Worm (Caenorhabditis elegans) whole organism, young adult: ENCODE data around the gene E02H4.6.
A peak's percentile ranks its signal among the peaks of the same experiment; 100 is the strongest.

ENCODE experiments used
- F10E7.11 ChIP-seq: sonication (generic microtip); optimal IDR thresholded peaks from 2 replicates; lab custom pipeline; 2017; ENCODE audit warnings: mild to moderate bottlenecking, missing genetic modification characterization, moderate library complexity, missing compliant biosample characterization
- F57A8.1 ChIP-seq: fragments of 200-800 bp; sonication (Bioruptor generic); optimal IDR thresholded peaks from 2 replicates; lab custom pipeline; 2018; ENCODE audit warnings: mild to moderate bottlenecking, missing genetic modification characterization, moderate library complexity, missing compliant biosample characterization
- F57C9.4 ChIP-seq: sonication (generic microtip); optimal IDR thresholded peaks from 2 replicates; lab custom pipeline; 2017; ENCODE audit warnings: mild to moderate bottlenecking, missing genetic modification characterization, missing compliant biosample characterization
- T26A5.8 ChIP-seq: sonication (generic microtip); optimal IDR thresholded peaks from 2 replicates; lab custom pipeline; 2016; ENCODE audit warnings: missing genetic modification characterization, missing compliant biosample characterization
- Y95B8A.8 ChIP-seq: fragments of 200-800 bp; sonication (Bioruptor generic); IDR thresholded peaks from 2 replicates; pipeline ENCODE4 v1.3.6; 2022; ENCODE audit warnings: missing genetic modification reagents, missing genetic modification characterization, missing compliant biosample characterization
- akir-1 ChIP-seq: fragments of 200-800 bp; sonication (Bioruptor generic); optimal IDR thresholded peaks from 2 replicates; lab custom pipeline; 2018; ENCODE audit warnings: mild to moderate bottlenecking, missing genetic modification characterization, moderate library complexity, missing compliant biosample characterization
- ama-1 ChIP-seq, 3 experiments: fragments of 150-350 bp in 1 of 3; sonication (generic microtip) in 2 of 3; optimal IDR thresholded peaks; 2 replicates each; lab custom pipeline; 2014 to 2018; ENCODE audit warnings: missing biosample characterization in 2 of 3, missing genetic modification characterization in 2 of 3, missing genetic modification reagents in 2 of 3
- aptf-2 ChIP-seq: fragments of 200-800 bp; sonication (Bioruptor generic); conservative IDR thresholded peaks from 2 replicates; pipeline ENCODE4 v1.3.6; 2022; ENCODE audit warnings: missing genetic modification reagents, missing genetic modification characterization, missing compliant biosample characterization
- attf-5 ChIP-seq: fragments of 200-800 bp; sonication (Bioruptor generic); optimal IDR thresholded peaks from 2 replicates; lab custom pipeline; 2018; ENCODE audit warnings: mild to moderate bottlenecking, missing genetic modification characterization, missing compliant biosample characterization
- cebp-2 ChIP-seq: fragments of 200-800 bp; sonication (Bioruptor generic); IDR thresholded peaks from 2 replicates; pipeline ENCODE4 v1.3.6; 2022; ENCODE audit warnings: missing genetic modification characterization, missing compliant biosample characterization
- ceh-100 ChIP-seq: fragments of 200-800 bp; sonication (Bioruptor generic); IDR thresholded peaks from 2 replicates; pipeline ENCODE4 v1.3.6; 2022; ENCODE audit warnings: missing genetic modification reagents, missing genetic modification characterization, missing compliant biosample characterization
- ceh-27 ChIP-seq: fragments of 200-800 bp; sonication (Bioruptor generic); optimal IDR thresholded peaks from 2 replicates; lab custom pipeline; 2018; ENCODE audit warnings: mild to moderate bottlenecking, missing genetic modification characterization, moderate library complexity, missing compliant biosample characterization
- ceh-79 ChIP-seq: sonication (generic microtip); optimal IDR thresholded peaks from 2 replicates; lab custom pipeline; 2017; ENCODE audit warnings: mild to moderate bottlenecking, missing genetic modification characterization, missing compliant biosample characterization
- ceh-91 ChIP-seq: fragments of 200-800 bp; sonication (Bioruptor generic); IDR thresholded peaks from 2 replicates; pipeline ENCODE4 v1.3.6; 2022; ENCODE audit warnings: missing genetic modification reagents, missing genetic modification characterization, missing compliant biosample characterization
- dox-1 ChIP-seq: fragments of 200-800 bp; sonication (Bioruptor generic); IDR thresholded peaks from 2 replicates; pipeline ENCODE4 v1.3.6; 2022; ENCODE audit warnings: missing genetic modification reagents, missing genetic modification characterization, missing compliant biosample characterization
- egl-18 ChIP-seq: fragments of 200-800 bp; sonication (Bioruptor generic); IDR thresholded peaks from 2 replicates; pipeline ENCODE4 v1.3.6; 2022; ENCODE audit warnings: missing genetic modification reagents, missing genetic modification characterization, missing compliant biosample characterization
- egrh-3 ChIP-seq: fragments of 200-800 bp; sonication (Bioruptor generic); IDR thresholded peaks from 2 replicates; pipeline ENCODE4 v1.3.6; 2022; ENCODE audit warnings: missing genetic modification reagents, missing genetic modification characterization, missing compliant biosample characterization
- ekl-4 ChIP-seq: fragments of 200-800 bp; sonication (Bioruptor generic); IDR thresholded peaks from 2 replicates; pipeline ENCODE4 v1.3.6; 2022; ENCODE audit warnings: missing genetic modification reagents, missing genetic modification characterization, missing compliant biosample characterization
- fkh-3 ChIP-seq: sonication (generic microtip); optimal IDR thresholded peaks from 2 replicates; lab custom pipeline; 2016; ENCODE audit warnings: mild to moderate bottlenecking, missing genetic modification characterization, missing compliant biosample characterization
- him-1 ChIP-seq: sonication (generic microtip); optimal IDR thresholded peaks from 2 replicates; lab custom pipeline; 2016; ENCODE audit warnings: missing genotype, missing genetic modification reagents, missing genetic modification characterization, missing compliant biosample characterization
- hmg-20 ChIP-seq: fragments of 200-800 bp; sonication (Bioruptor generic); IDR thresholded peaks from 2 replicates; pipeline ENCODE4 v1.3.6; 2022; ENCODE audit warnings: missing genetic modification reagents, missing genetic modification characterization, missing compliant biosample characterization
- lag-1 ChIP-seq: fragments of 200-800 bp; sonication (Bioruptor generic); IDR thresholded peaks from 2 replicates; pipeline ENCODE4 v1.3.6; 2022; ENCODE audit warnings: missing genetic modification reagents, missing genetic modification characterization, missing compliant biosample characterization
- let-607 ChIP-seq, 2 experiments: fragments of 200-800 bp in 1 of 2; sonication (Bioruptor generic) in 1 of 2; sonication (generic microtip) in 1 of 2; optimal IDR thresholded peaks; 2 replicates each; lab custom pipeline; 2016 to 2018; ENCODE audit warnings: mild to moderate bottlenecking in 2 of 2, missing compliant biosample characterization in 2 of 2, missing genetic modification characterization in 2 of 2, moderate library complexity in 2 of 2, missing genotype in 1 of 2
- lin-35 ChIP-seq, 3 experiments: fragments of 150-350 bp in 2 of 3; sonication (generic microtip) in 1 of 3; optimal IDR thresholded peaks; 2 replicates each; lab custom pipeline; 2014 to 2018; ENCODE audit warnings: missing biosample characterization in 3 of 3, missing genetic modification characterization in 3 of 3, missing genetic modification reagents in 3 of 3
- lir-1 ChIP-seq: fragments of 200-800 bp; sonication (Bioruptor generic); conservative IDR thresholded peaks from 2 replicates; pipeline ENCODE4 v1.3.6; 2022; ENCODE audit warnings: missing genetic modification reagents, missing genetic modification characterization, missing compliant biosample characterization
- madf-10 ChIP-seq: sonication (generic microtip); optimal IDR thresholded peaks from 2 replicates; lab custom pipeline; 2016; ENCODE audit warnings: mild to moderate bottlenecking, missing genetic modification characterization, missing compliant biosample characterization
- madf-3 ChIP-seq: fragments of 200-800 bp; sonication (Bioruptor generic); IDR thresholded peaks from 2 replicates; pipeline ENCODE4 v1.3.6; 2022; ENCODE audit warnings: missing genetic modification reagents, missing genetic modification characterization, missing compliant biosample characterization
- mcd-1 ChIP-seq: fragments of 200-800 bp; sonication (Bioruptor generic); IDR thresholded peaks from 2 replicates; pipeline ENCODE4 v1.3.6; 2022; ENCODE audit warnings: missing genetic modification reagents, missing genetic modification characterization, missing compliant biosample characterization
- nfya-2 ChIP-seq: fragments of 200-800 bp; sonication (Bioruptor generic); IDR thresholded peaks from 2 replicates; pipeline ENCODE4 v1.3.6; 2022; ENCODE audit warnings: missing genetic modification reagents, missing genetic modification characterization, missing compliant biosample characterization
- nhr-80 ChIP-seq: sonication (generic microtip); optimal IDR thresholded peaks from 2 replicates; lab custom pipeline; 2016; ENCODE audit warnings: missing genetic modification characterization, missing compliant biosample characterization
- rcor-1 ChIP-seq: fragments of 200-800 bp; sonication (Bioruptor generic); IDR thresholded peaks from 2 replicates; pipeline ENCODE4 v1.3.6; 2022; ENCODE audit warnings: missing genetic modification reagents, missing genetic modification characterization, missing compliant biosample characterization
- rec-8 ChIP-seq, 2 experiments: sonication (generic microtip); optimal IDR thresholded peaks; 2 replicates each; lab custom pipeline; 2016; ENCODE audit warnings: mild to moderate bottlenecking in 2 of 2, missing genetic modification characterization in 2 of 2, missing genetic modification reagents in 2 of 2, missing genotype in 2 of 2, missing biosample characterization in 1 of 2, missing compliant biosample characterization in 1 of 2, moderate library complexity in 1 of 2
- snpc-4 ChIP-seq, 5 experiments: fragments of 150-350 bp in 1 of 5; sonication (generic microtip) in 4 of 5; optimal IDR thresholded peaks; 2 replicates each; lab custom pipeline; 2014 to 2018; ENCODE audit warnings: missing genetic modification characterization in 5 of 5, missing biosample characterization in 3 of 5, antibody characterized with exemption in 2 of 5, mild to moderate bottlenecking in 2 of 5, missing compliant biosample characterization in 2 of 5, missing genotype in 2 of 5, moderate library complexity in 2 of 5, missing genetic modification reagents in 1 of 5
- somi-1 ChIP-seq: fragments of 200-800 bp; sonication (Bioruptor generic); optimal IDR thresholded peaks from 2 replicates; lab custom pipeline; 2018; ENCODE audit warnings: mild to moderate bottlenecking, missing genetic modification characterization, missing compliant biosample characterization
- sptf-2 ChIP-seq: fragments of 200-800 bp; sonication (Bioruptor generic); optimal IDR thresholded peaks from 2 replicates; lab custom pipeline; 2018; ENCODE audit warnings: mild to moderate bottlenecking, missing genetic modification characterization, missing compliant biosample characterization
- unc-62 ChIP-seq: fragments of 150-350 bp; optimal IDR thresholded peaks from 2 replicates; lab custom pipeline; 2014; ENCODE audit warnings: missing biosample characterization, missing genetic modification reagents, missing genetic modification characterization
- zfh-2 ChIP-seq: fragments of 200-800 bp; sonication (Bioruptor generic); conservative IDR thresholded peaks from 2 replicates; pipeline ENCODE4 v1.3.6; 2022; ENCODE audit warnings: missing genetic modification reagents, missing genetic modification characterization, missing compliant biosample characterization
- ztf-26 ChIP-seq: sonication (generic microtip); optimal IDR thresholded peaks from 2 replicates; lab custom pipeline; 2017; ENCODE audit warnings: missing genetic modification characterization, missing compliant biosample characterization
- ztf-28 ChIP-seq: fragments of 200-800 bp; sonication (Bioruptor generic); IDR thresholded peaks from 2 replicates; pipeline ENCODE4 v1.3.6; 2022; ENCODE audit warnings: missing genetic modification reagents, missing genetic modification characterization, missing compliant biosample characterization

The E02H4.6 gene

DNA sequence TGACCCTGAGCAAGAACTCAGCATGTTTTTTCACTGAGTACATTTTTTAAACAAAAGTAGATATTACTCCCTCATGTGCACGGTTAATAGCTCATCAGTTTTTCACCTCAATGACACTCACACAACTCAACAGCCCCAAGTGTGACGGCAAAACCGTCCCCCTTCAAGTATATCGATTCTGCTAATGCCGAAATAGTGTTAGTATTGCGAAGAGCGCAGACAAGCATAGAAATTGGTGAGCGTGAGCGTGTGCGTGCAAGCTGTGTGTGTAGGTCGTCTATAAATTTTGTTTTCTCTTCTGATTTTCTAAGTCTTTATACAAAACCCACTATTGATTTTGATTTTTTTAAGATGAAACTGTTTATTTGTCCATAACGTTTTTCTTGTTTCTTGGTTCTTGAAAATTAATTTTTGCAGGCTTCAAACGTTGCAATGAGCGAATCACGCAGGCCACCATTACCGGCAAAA lies 13.6 kb downstream of the E02H4.6 start, which contains the start of gene K04C1.2 (continued):
- TF ChIP-seq T26A5.8, result no peak
- TF ChIP-seq lin-35 (GFP tag; optimal IDR thresholded peaks at IDR 0.05; lab: Kevin White, UChicago), result no peak
- TF ChIP-seq ztf-28 (GFP tag; lab: Robert Waterston, UW), result no peak
- TF ChIP-seq snpc-4 (GFP tag; optimal IDR thresholded peaks at IDR 0.05; lab: Kevin White, UChicago), result no peak
- no peak for TF ChIP-seq snpc-4 (tag; optimal IDR thresholded peaks at IDR 0.05; lab: Kevin White, UChicago)
- TF ChIP-seq nfya-2 (GFP tag; lab: Robert Waterston, UW), result no peak
- no peak for TF ChIP-seq akir-1 (GFP tag; lab: Kevin White, UChicago)
- TF ChIP-seq ceh-27 (GFP tag; lab: Kevin White, UChicago), result peak; percentile 58
- TF ChIP-seq ekl-4, result no peak
- no peak for TF ChIP-seq lag-1 (GFP tag; lab: Robert Waterston, UW)
- no peak for TF ChIP-seq fkh-3
- no peak for TF ChIP-seq unc-62 (GFP tag; lab: Kevin White, UChicago)
- no peak for TF ChIP-seq cebp-2 (GFP tag; lab: Robert Waterston, UW)
- no peak for TF ChIP-seq F10E7.11 (tag; lab: Kevin White, UChicago)
- TF ChIP-seq lir-1 (GFP tag; lab: Robert Waterston, UW), result peak; percentile 79
- no peak for TF ChIP-seq F57A8.1 (GFP tag; lab: Kevin White, UChicago)
- TF ChIP-seq F57C9.4, result no peak
- no peak for TF ChIP-seq egl-18
- TF ChIP-seq madf-10 (tag; lab: Kevin White, UChicago), result no peak
- no peak for TF ChIP-seq ceh-79 (tag; lab: Kevin White, UChicago)
- TF ChIP-seq ama-1 (optimal IDR thresholded peaks at IDR 0.05; lab: Kevin White, UChicago), result no peak
- TF ChIP-seq ama-1 (GFP tag; optimal IDR thresholded peaks at IDR 0.05; lab: Kevin White, UChicago), result no peak
- no peak for TF ChIP-seq Y95B8A.8 (GFP tag; lab: Robert Waterston, UW)
- TF ChIP-seq nhr-80 (tag; lab: Kevin White, UChicago), result peak; percentile 22
- TF ChIP-seq ceh-100 (GFP tag; lab: Robert Waterston, UW), result no peak
- no peak for TF ChIP-seq rec-8 (tag; optimal IDR thresholded peaks at IDR 0.05; lab: Kevin White, UChicago)
- no peak for TF ChIP-seq somi-1 (GFP tag; lab: Kevin White, UChicago)
- no peak for TF ChIP-seq hmg-20 (GFP tag; lab: Robert Waterston, UW)
- no peak for TF ChIP-seq aptf-2 (GFP tag; lab: Robert Waterston, UW)
- TF ChIP-seq dox-1 (GFP tag; lab: Robert Waterston, UW), result no peak
- TF ChIP-seq him-1 (tag; lab: Kevin White, UChicago), result no peak
- TF ChIP-seq ztf-26 (tag; lab: Kevin White, UChicago), result no peak
- TF ChIP-seq attf-5 (GFP tag; lab: Kevin White, UChicago), result peak; percentile 62
- no peak for TF ChIP-seq zfh-2 (GFP tag; lab: Robert Waterston, UW)
- no peak for TF ChIP-seq let-607 (tag; optimal IDR thresholded peaks at IDR 0.05; lab: Kevin White, UChicago)
- no peak for TF ChIP-seq ceh-91 (GFP tag; lab: Robert Waterston, UW)
- no peak for TF ChIP-seq sptf-2 (GFP tag; lab: Kevin White, UChicago)
- TF ChIP-seq, all 124 proteins: peak for 7

DNA sequence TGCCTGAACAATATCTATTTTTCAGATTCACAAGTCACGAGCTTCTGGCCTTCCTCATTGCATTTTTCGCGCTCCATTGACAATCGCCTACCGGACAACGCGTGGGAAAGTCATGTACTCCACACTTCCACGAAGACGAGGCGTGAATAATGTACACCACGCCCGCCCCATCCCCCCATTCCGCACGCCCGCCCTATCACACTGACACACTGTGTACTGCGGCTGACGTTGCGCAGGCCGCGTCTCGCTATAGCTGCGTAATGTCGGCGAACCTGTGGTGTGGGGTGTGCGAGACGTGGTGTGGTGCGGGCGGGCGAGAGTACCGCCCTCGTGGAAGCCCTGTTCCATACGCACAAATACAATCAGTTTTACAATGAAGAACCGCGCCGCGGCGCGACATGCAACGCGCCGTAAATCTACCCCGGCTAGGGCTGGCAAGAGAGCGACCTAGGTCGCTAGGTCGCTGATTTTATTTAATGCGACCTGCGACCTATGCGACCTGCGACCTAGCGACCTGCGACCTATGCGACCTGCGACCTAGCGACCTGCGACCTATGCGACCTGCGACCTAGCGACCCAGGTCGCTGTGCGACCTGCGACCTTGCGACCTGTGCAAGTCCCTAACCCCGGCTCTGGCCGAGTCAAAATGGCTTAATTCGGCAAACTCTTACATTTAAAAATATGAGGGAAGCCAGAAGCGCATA lies 15.7 kb downstream of the E02H4.6 start:
- TF ChIP-seq rcor-1 (GFP tag; lab: Robert Waterston, UW) (no peak), zfh-2 (GFP tag; lab: Robert Waterston, UW) (peak; percentile 90), egrh-3 (GFP tag; lab: Robert Waterston, UW) (peak; percentile 93), mcd-1 (peak; percentile 23; the same call in 1 of the 2 replicates), madf-3 (GFP tag; lab: Robert Waterston, UW) (no peak), unc-62 (GFP tag; lab: Kevin White, UChicago) (no peak)
